Worm (Caenorhabditis elegans): ENCODE data around the gene R04D3.2.

- TF ChIP-seq jun-1 (tag; optimal IDR thresholded peaks at IDR 0.05) (no peak), nhr-77 (tag; optimal IDR thresholded peaks at IDR 0.05) (no peak)
Observed at ce11 chrX:13246668-13247358, 39.6 kb downstream of the R04D3.2 start.
